Fruit fly (Drosophila melanogaster): Measurements from ENCODE around the gene Gr89a.

- TF ChIP-seq CG12768 (GFP tag; optimal IDR thresholded peaks at IDR 0.05), result peak; percentile 74
- peak; percentile 94 for TF ChIP-seq kay (GFP tag; ENCODE audit: borderline replicate concordance)
- no peak for TF ChIP-seq pad (GFP tag; optimal IDR thresholded peaks at IDR 0.05)
- no peak for TF ChIP-seq Hr96 (GFP tag; optimal IDR thresholded peaks at IDR 0.05)
- TF ChIP-seq CG7045 (GFP tag; optimal IDR thresholded peaks at IDR 0.05), result no peak
- TF ChIP-seq CG5204 (GFP tag; optimal IDR thresholded peaks at IDR 0.05), result peak; percentile 31
- TF ChIP-seq toe (GFP tag; optimal IDR thresholded peaks at IDR 0.05), result peak; percentile 33
- peak; percentile 73 for TF ChIP-seq CG11617 (GFP tag; optimal IDR thresholded peaks at IDR 0.05)
- no peak for TF ChIP-seq ovo (GFP tag; optimal IDR thresholded peaks at IDR 0.05)
- TF ChIP-seq cic (GFP tag; optimal IDR thresholded peaks at IDR 0.05), result no peak
- no peak for TF ChIP-seq CG1620 (GFP tag; optimal IDR thresholded peaks at IDR 0.05)
- TF ChIP-seq CG7101 (tag; optimal IDR thresholded peaks at IDR 0.05), result no peak
- TF ChIP-seq Crg-1 (GFP tag; optimal IDR thresholded peaks at IDR 0.05), result no peak
These were observed 50.2 kb downstream of the Gr89a start for dm6 chr3R:16448378-16449134.
